Worm (Caenorhabditis elegans): Measurements from ENCODE around the gene K01G12.3.

The K01G12.3 gene

ce11 chrIV:14186264-14186663 is 7.0 kb upstream of the K01G12.3 start:
- no peak for TF ChIP-seq ama-1 (optimal IDR thresholded peaks at IDR 0.05)
- no peak for TF ChIP-seq fos-1 (tag; optimal IDR thresholded peaks at IDR 0.05)
- TF ChIP-seq egl-5 (tag; optimal IDR thresholded peaks at IDR 0.05), result no peak
- no peak for TF ChIP-seq nhr-28 (tag; optimal IDR thresholded peaks at IDR 0.05)
- no peak for TF ChIP-seq nhr-67 (tag; optimal IDR thresholded peaks at IDR 0.05)
- no peak for TF ChIP-seq nhr-12 (tag; optimal IDR thresholded peaks at IDR 0.05)
- no peak for TF ChIP-seq nhr-237 (tag; optimal IDR thresholded peaks at IDR 0.05)
- no peak for TF ChIP-seq lsy-12 (tag; optimal IDR thresholded peaks at IDR 0.05)
- no peak for TF ChIP-seq sea-2 (GFP tag; optimal IDR thresholded peaks at IDR 0.05)
- no peak for TF ChIP-seq mml-1 (tag; optimal IDR thresholded peaks at IDR 0.05)

ce11 chrIV:14191919-14192318 is 1.4 kb upstream of the K01G12.3 start, which contains the start of gene K01G12.22:
TSS of gene K01G12.22 (plus strand) at chrIV:14192219.
- TF ChIP-seq ztf-4 (tag; optimal IDR thresholded peaks at IDR 0.05) (no peak), pha-4 (tag; optimal IDR thresholded peaks at IDR 0.05) (no peak), lsy-12 (tag; optimal IDR thresholded peaks at IDR 0.05) (no peak), nhr-11 (tag; optimal IDR thresholded peaks at IDR 0.05) (no peak), eor-1 (tag; optimal IDR thresholded peaks at IDR 0.05) (no peak), ceh-28 (tag; optimal IDR thresholded peaks at IDR 0.05) (no peak), nhr-12 (tag; optimal IDR thresholded peaks at IDR 0.05) (no peak), ama-1 (optimal IDR thresholded peaks at IDR 0.05) (no peak), R02D3.7 (tag; optimal IDR thresholded peaks at IDR 0.05) (no peak), sea-2 (GFP tag; optimal IDR thresholded peaks at IDR 0.05) (no peak), lin-15B (tag; optimal IDR thresholded peaks at IDR 0.05) (no peak), nhr-23 (tag; optimal IDR thresholded peaks at IDR 0.05) (no peak), ztf-11 (tag; optimal IDR thresholded peaks at IDR 0.05) (no peak), nhr-43 (tag; optimal IDR thresholded peaks at IDR 0.05; ENCODE audit: poor library complexity, severe bottlenecking) (no peak), fkh-2 (tag; optimal IDR thresholded peaks at IDR 0.05) (no peak), nfya-1 (tag; optimal IDR thresholded peaks at IDR 0.05; ENCODE audit: insufficient read depth) (no peak), mml-1 (tag; optimal IDR thresholded peaks at IDR 0.05) (no peak), fos-1 (tag; optimal IDR thresholded peaks at IDR 0.05) (no peak), tbx-2 (tag; optimal IDR thresholded peaks at IDR 0.05) (no peak), nhr-28 (tag; optimal IDR thresholded peaks at IDR 0.05) (no peak)

- TF ChIP-seq lsy-12 (tag; optimal IDR thresholded peaks at IDR 0.05), result no peak
- TF ChIP-seq nhr-43 (tag; optimal IDR thresholded peaks at IDR 0.05; ENCODE audit: poor library complexity, severe bottlenecking), result no peak
- no peak for TF ChIP-seq nhr-23 (tag; optimal IDR thresholded peaks at IDR 0.05)
- no peak for TF ChIP-seq zag-1 (tag; optimal IDR thresholded peaks at IDR 0.05)
- TF ChIP-seq ceh-82 (tag; optimal IDR thresholded peaks at IDR 0.05), result no peak
- TF ChIP-seq aly-2 (tag; optimal IDR thresholded peaks at IDR 0.05), result no peak
- TF ChIP-seq ztf-11 (tag; optimal IDR thresholded peaks at IDR 0.05), result no peak
- no peak for TF ChIP-seq ZK546.5 (tag; optimal IDR thresholded peaks at IDR 0.05)
- TF ChIP-seq hmg-11 (tag; optimal IDR thresholded peaks at IDR 0.05), result no peak
- no peak for TF ChIP-seq tbx-2 (tag; optimal IDR thresholded peaks at IDR 0.05)
- TF ChIP-seq snpc-4 (tag; optimal IDR thresholded peaks at IDR 0.05), result no peak
- TF ChIP-seq elt-3 (tag; optimal IDR thresholded peaks at IDR 0.05), result no peak
- TF ChIP-seq nhr-76 (tag; optimal IDR thresholded peaks at IDR 0.05), result no peak
- no peak for TF ChIP-seq unc-39 (tag; optimal IDR thresholded peaks at IDR 0.05)
- TF ChIP-seq nhr-28 (tag; optimal IDR thresholded peaks at IDR 0.05), result no peak
- TF ChIP-seq mml-1 (tag; optimal IDR thresholded peaks at IDR 0.05), result no peak
- TF ChIP-seq ceh-9 (tag; optimal IDR thresholded peaks at IDR 0.05), result no peak
- TF ChIP-seq unc-62 (GFP tag; optimal IDR thresholded peaks at IDR 0.05), result no peak
- no peak for TF ChIP-seq ama-1 (optimal IDR thresholded peaks at IDR 0.05)
Measured at ce11 chrIV:14194317-14194716, 1.0 kb downstream of the K01G12.3 start.

ce11 chrIV:14196176-14196575 is 2.9 kb downstream of the K01G12.3 start, which contains the start of gene F02H6.2:
TSS of gene F02H6.2 (plus strand) at chrIV:14196476.
- TF ChIP-seq ceh-82 (tag; optimal IDR thresholded peaks at IDR 0.05), result no peak
- TF ChIP-seq egl-27 (tag; optimal IDR thresholded peaks at IDR 0.05), result no peak
- no peak for TF ChIP-seq daf-12 (tag; optimal IDR thresholded peaks at IDR 0.05)
- no peak for TF ChIP-seq aly-2 (tag; optimal IDR thresholded peaks at IDR 0.05)
- no peak for TF ChIP-seq ama-1 (optimal IDR thresholded peaks at IDR 0.05)
- no peak for TF ChIP-seq elt-3 (tag; optimal IDR thresholded peaks at IDR 0.05)
- no peak for TF ChIP-seq lsy-12 (tag; optimal IDR thresholded peaks at IDR 0.05)
- TF ChIP-seq nhr-76 (tag; optimal IDR thresholded peaks at IDR 0.05), result no peak
- TF ChIP-seq fos-1 (tag; optimal IDR thresholded peaks at IDR 0.05), result no peak
- no peak for TF ChIP-seq fkh-2 (tag; optimal IDR thresholded peaks at IDR 0.05)
- TF ChIP-seq lin-15B (tag; optimal IDR thresholded peaks at IDR 0.05), result no peak
- TF ChIP-seq jun-1 (tag; optimal IDR thresholded peaks at IDR 0.05), result no peak
- no peak for TF ChIP-seq elt-1 (tag; optimal IDR thresholded peaks at IDR 0.05)
- no peak for TF ChIP-seq zag-1 (tag; optimal IDR thresholded peaks at IDR 0.05)
- TF ChIP-seq ZK546.5 (tag; optimal IDR thresholded peaks at IDR 0.05), result no peak
- no peak for TF ChIP-seq fkh-10 (GFP tag; optimal IDR thresholded peaks at IDR 0.05)
- TF ChIP-seq nhr-237 (tag; optimal IDR thresholded peaks at IDR 0.05), result no peak
- TF ChIP-seq skn-1 (tag; optimal IDR thresholded peaks at IDR 0.05), result no peak

Data from whole organism, L3 larva.